Worm (Caenorhabditis elegans): ENCODE data around the gene C49F5.13.

The C49F5.13 gene

DNA sequence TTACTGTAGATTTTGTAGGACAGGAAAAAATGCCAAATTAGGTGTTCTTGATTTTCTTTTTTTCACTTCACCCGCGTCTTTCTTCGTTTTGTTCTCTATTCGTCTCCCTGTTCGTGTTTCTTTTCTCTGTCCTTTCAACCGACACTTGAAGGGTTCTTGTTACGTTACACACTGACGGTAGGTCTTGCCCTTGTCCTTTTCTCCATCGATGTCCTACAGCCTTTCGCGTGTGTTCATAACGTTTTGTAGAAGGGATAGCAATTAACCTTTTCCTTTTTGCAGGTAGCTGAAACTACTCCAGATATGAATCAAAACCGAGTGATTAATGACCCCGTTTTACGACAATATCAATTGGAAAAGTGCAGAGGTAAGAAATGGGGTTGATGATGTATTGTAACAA is 37.0 kb upstream of the C49F5.13 start, which contains the start of gene F55G7.1:
Gene F55G7.1, plus strand, starts transcription at position 276 of the 400 bp plus-strand sequence.
- TF ChIP-seq lir-1 (GFP tag; conservative IDR thresholded peaks at IDR 0.05) (no peak), K11D2.4 (GFP tag; IDR thresholded peaks at IDR 0.05) (peak; percentile 56; the same call in 1 of the 2 replicates), nfya-2 (GFP tag; IDR thresholded peaks at IDR 0.05) (no peak), unc-62 (GFP tag; optimal IDR thresholded peaks at IDR 0.05) (no peak), snpc-4 (GFP tag; optimal IDR thresholded peaks at IDR 0.05) (no peak), snpc-4 (tag; optimal IDR thresholded peaks at IDR 0.05) (peak in 2 of 4 experiments; percentile 19 to 82), gei-17 (GFP tag; optimal IDR thresholded peaks at IDR 0.05) (peak; percentile 92), ztf-26 (tag; optimal IDR thresholded peaks at IDR 0.05) (peak; percentile 71), lin-54 (GFP tag; optimal IDR thresholded peaks at IDR 0.05) (no peak), attf-5 (GFP tag; optimal IDR thresholded peaks at IDR 0.05) (no peak), aptf-2 (GFP tag; conservative IDR thresholded peaks at IDR 0.05) (no peak), mxl-1 (tag; optimal IDR thresholded peaks at IDR 0.05) (no peak), B0035.1 (tag; optimal IDR thresholded peaks at IDR 0.05) (no peak), tbx-9 (tag; optimal IDR thresholded peaks at IDR 0.05; ENCODE audit: borderline replicate concordance) (no peak), somi-1 (GFP tag; optimal IDR thresholded peaks at IDR 0.05) (no peak), hmg-20 (GFP tag; IDR thresholded peaks at IDR 0.05) (peak; percentile 18; the same call in 1 of the 2 replicates), B0261.1 (tag; optimal IDR thresholded peaks at IDR 0.05) (peak; percentile 28), F23B12.7 (tag; optimal IDR thresholded peaks at IDR 0.05; ENCODE audit: insufficient read depth) (peak; percentile 21), Y56A3A.18 (GFP tag; IDR thresholded peaks at IDR 0.05) (peak; percentile 63; the same call in 1 of the 2 replicates), ceh-27 (GFP tag; optimal IDR thresholded peaks at IDR 0.05) (peak; percentile 60), B0019.2 (GFP tag; conservative IDR thresholded peaks at IDR 0.05) (no peak), lin-40 (tag; optimal IDR thresholded peaks at IDR 0.05) (peak; percentile 83), dox-1 (GFP tag; IDR thresholded peaks at IDR 0.05) (peak; percentile 71; the same call in 1 of the 2 replicates), nhr-80 (tag; optimal IDR thresholded peaks at IDR 0.05) (peak; percentile 46), ZK185.1 (tag; optimal IDR thresholded peaks at IDR 0.05; ENCODE audit: poor library complexity, severe bottlenecking) (peak; percentile 34), C17E4.6 (GFP tag; IDR thresholded peaks at IDR 0.05) (no peak), C06A6.2 (GFP tag; conservative IDR thresholded peaks at IDR 0.05) (0 out of 2 replicates have a peak, but pooled peaks have one; percentile 36)

DNA sequence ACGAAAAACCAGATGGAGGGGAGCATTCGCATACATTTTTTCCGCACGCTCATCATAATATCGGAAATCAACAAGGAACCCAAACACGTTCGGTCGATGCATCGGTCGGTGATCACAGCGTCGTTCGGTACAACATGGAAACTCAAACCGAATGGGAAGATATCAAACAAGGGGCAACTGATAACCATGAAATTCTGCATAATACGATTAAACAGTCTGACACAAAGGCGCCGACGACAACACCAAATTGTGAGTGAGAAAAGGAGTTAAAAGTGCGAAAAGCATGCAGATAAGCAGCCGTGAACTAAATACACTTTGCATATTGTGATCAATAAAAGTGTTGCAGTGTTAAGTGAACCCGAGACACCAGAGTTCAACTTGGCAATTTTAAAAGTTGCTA is 36.0 kb upstream of the C49F5.13 start:
- TF ChIP-seq pbrm-1 (GFP tag; IDR thresholded peaks at IDR 0.05) (no peak), xnd-1 (tag; optimal IDR thresholded peaks at IDR 0.05) (no peak), lsy-27 (tag; optimal IDR thresholded peaks at IDR 0.05; ENCODE audit: borderline replicate concordance, insufficient read depth) (no peak), ztf-25 (GFP tag; IDR thresholded peaks at IDR 0.05) (no peak), nfyb-1 (GFP tag; IDR thresholded peaks at IDR 0.05) (peak; percentile 25; the same call in 1 of the 2 replicates), attf-5 (GFP tag; optimal IDR thresholded peaks at IDR 0.05) (no peak), T07F8.4 (tag; optimal IDR thresholded peaks at IDR 0.05) (no peak), egrh-3 (GFP tag; IDR thresholded peaks at IDR 0.05) (no peak), Y95B8A.8 (GFP tag; IDR thresholded peaks at IDR 0.05) (no peak), bed-2 (GFP tag; IDR thresholded peaks at IDR 0.05) (no peak), nhr-80 (tag; optimal IDR thresholded peaks at IDR 0.05) (peak; percentile 79), bed-1 (GFP tag; IDR thresholded peaks at IDR 0.05) (no peak)

DNA sequence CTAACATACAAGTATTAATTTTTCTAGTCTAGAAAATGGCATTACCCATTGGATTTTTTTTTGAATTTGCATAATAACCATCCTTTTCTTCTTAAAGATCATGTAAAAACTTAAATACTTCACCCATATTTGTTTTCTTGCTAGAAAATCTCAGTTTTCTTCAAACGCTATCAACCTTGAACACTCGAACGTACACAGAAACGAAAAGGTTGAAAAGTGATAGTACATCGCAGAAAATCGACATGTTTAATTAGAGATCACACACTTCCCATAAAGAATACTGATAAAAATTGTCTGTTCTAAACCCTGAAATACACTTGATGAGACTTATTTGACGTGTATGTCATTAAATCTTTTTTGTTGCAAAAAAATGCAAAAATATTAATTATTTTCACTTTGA is 33.6 kb upstream of the C49F5.13 start, which contains the start of gene F55G7.4:
Gene F55G7.4, plus strand, starts transcription at position 301 of the 400 bp plus-strand sequence.
- TF ChIP-seq T26A5.8 (tag; optimal IDR thresholded peaks at IDR 0.05), result no peak
- no peak for TF ChIP-seq ceh-100 (GFP tag; IDR thresholded peaks at IDR 0.05)
- no peak for TF ChIP-seq lir-1 (GFP tag; conservative IDR thresholded peaks at IDR 0.05)
- TF ChIP-seq bed-2 (GFP tag; IDR thresholded peaks at IDR 0.05), result no peak
- no peak for TF ChIP-seq snpc-1.3 (tag; optimal IDR thresholded peaks at IDR 0.05; ENCODE audit: insufficient read depth)
- TF ChIP-seq somi-1 (GFP tag; optimal IDR thresholded peaks at IDR 0.05), result no peak
- no peak for TF ChIP-seq hmg-20 (GFP tag; IDR thresholded peaks at IDR 0.05)
- no peak for TF ChIP-seq F57C9.4 (tag; optimal IDR thresholded peaks at IDR 0.05)
- no peak for TF ChIP-seq attf-5 (GFP tag; optimal IDR thresholded peaks at IDR 0.05)
- no peak for TF ChIP-seq dox-1 (GFP tag; IDR thresholded peaks at IDR 0.05)
- TF ChIP-seq ceh-40 (GFP tag; IDR thresholded peaks at IDR 0.05), result no peak
- TF ChIP-seq chd-7 (tag; optimal IDR thresholded peaks at IDR 0.05), result no peak
- no peak for TF ChIP-seq tbp1 (GFP tag; optimal IDR thresholded peaks at IDR 0.05)
- TF ChIP-seq ztf-6 (GFP tag; IDR thresholded peaks at IDR 0.05), result no peak
- TF ChIP-seq cebp-1 (GFP tag; IDR thresholded peaks at IDR 0.05), result no peak
- TF ChIP-seq cebp-1 (tag; optimal IDR thresholded peaks at IDR 0.05), result no peak

Data from whole organism, young adult.